Worm (Caenorhabditis elegans): ENCODE results near the gene ttc-39B.

ce11 chrII:6309198-6309597 is 24.6 kb downstream of the ttc-39B start, which contains the start of gene glb-10:
- TF ChIP-seq flt-1 (GFP tag; IDR thresholded peaks at IDR 0.05), result no peak
- no peak for TF ChIP-seq T22C8.4 (GFP tag; IDR thresholded peaks at IDR 0.05)

Data from whole organism, midembryonic.